Comparison of ENCODE assay signal across 1 fruit fly cellular context in genomic region chrX:4553999-4554398, dm6.
TF ChIP-seq lines count a peak whose summit lies in the region.

CG11444 (minus strand) TSS chrX:4554398.

TF ChIP-seq in whole organism, embryonic, 481 proteins besides CTCF, POLR2A, EP300 and RAD21 (continued from another document and continues in another):
- TF ChIP-seq CG11247 (GFP tag; IDR thresholded peaks at IDR 0.05; lab: Robert Waterston, UW) (peak; percentile 26; the same call in 1 of the 2 replicates), pzg (GFP tag; optimal IDR thresholded peaks at IDR 0.05; lab: Kevin White, UChicago) (peak; percentile 96), slp2 (GFP tag; optimal IDR thresholded peaks at IDR 0.05; lab: Kevin White, UChicago) (no peak), Chrac-16 (GFP tag; optimal IDR thresholded peaks at IDR 0.05; lab: Kevin White, UChicago) (peak; percentile 5), CG12391 (tag; optimal IDR thresholded peaks at IDR 0.05; lab: Kevin White, UChicago) (peak; percentile 47), CG8924 (tag; optimal IDR thresholded peaks at IDR 0.05; lab: Kevin White, UChicago) (peak; percentile 64), dati (GFP tag; IDR thresholded peaks at IDR 0.05; lab: Robert Waterston, UW) (no peak), CG2889 (GFP tag; IDR thresholded peaks at IDR 0.05; lab: Robert Waterston, UW) (no peak), Myb (GFP tag; optimal IDR thresholded peaks at IDR 0.05; lab: Kevin White, UChicago) (peak; percentile 72), Sox102F (GFP tag; optimal IDR thresholded peaks at IDR 0.05; lab: Kevin White, UChicago) (no peak), br (optimal IDR thresholded peaks at IDR 0.05; lab: Kevin White, UChicago) (no peak), sr (GFP tag; IDR thresholded peaks at IDR 0.05; lab: Robert Waterston, UW) (no peak), CG6654 (GFP tag; optimal IDR thresholded peaks at IDR 0.05; lab: Kevin White, UChicago) (no peak), Ets65A (GFP tag; lab: Kevin White, UChicago) (peak; percentile 92), ap (GFP tag; IDR thresholded peaks at IDR 0.05; lab: Robert Waterston, UW) (no peak), pfk (GFP tag; optimal IDR thresholded peaks at IDR 0.05; lab: Kevin White, UChicago) (peak; percentile 44), HmgD (GFP tag; optimal IDR thresholded peaks at IDR 0.05; lab: Kevin White, UChicago) (peak; percentile 67), CG18619 (GFP tag; optimal IDR thresholded peaks at IDR 0.05; lab: Kevin White, UChicago) (no peak), nmo (GFP tag; optimal IDR thresholded peaks at IDR 0.05; lab: Kevin White, UChicago) (peak; percentile 59), Fer3 (tag; optimal IDR thresholded peaks at IDR 0.05; lab: Kevin White, UChicago) (no peak), CG33213 (GFP tag; optimal IDR thresholded peaks at IDR 0.05; lab: Kevin White, UChicago) (peak; percentile 88), CG1603 (tag; optimal IDR thresholded peaks at IDR 0.05; lab: Kevin White, UChicago) (peak; percentile 84), gro (GFP tag; optimal IDR thresholded peaks at IDR 0.05; lab: Kevin White, UChicago) (peak; percentile 79), CG11085 (GFP tag; IDR thresholded peaks at IDR 0.05; lab: Robert Waterston, UW) (no peak), tap (tag; optimal IDR thresholded peaks at IDR 0.05; lab: Kevin White, UChicago) (no peak), CG1602 (GFP tag; optimal IDR thresholded peaks at IDR 0.05; lab: Kevin White, UChicago) (no peak), CG7786 (GFP tag; optimal IDR thresholded peaks at IDR 0.05; lab: Kevin White, UChicago) (peak; percentile 39), CG6765 (GFP tag; optimal IDR thresholded peaks at IDR 0.05; lab: Kevin White, UChicago) (no peak), caup (GFP tag; optimal IDR thresholded peaks at IDR 0.05; lab: Kevin White, UChicago; ENCODE audit: severe bottlenecking) (peak; percentile 49), Dbx (GFP tag; IDR thresholded peaks at IDR 0.05; lab: Robert Waterston, UW) (0 out of 3 replicates have a peak, but pooled peaks have one; percentile 58), fd3F (GFP tag; optimal IDR thresholded peaks at IDR 0.05; lab: Kevin White, UChicago) (no peak), CG32532 (GFP tag; IDR thresholded peaks at IDR 0.05; lab: Robert Waterston, UW) (peak; percentile 51), stwl (tag; optimal IDR thresholded peaks at IDR 0.05; lab: Kevin White, UChicago) (peak; percentile 76), Xbp1 (GFP tag; optimal IDR thresholded peaks at IDR 0.05; lab: Kevin White, UChicago) (peak; percentile 61), Hey (tag; optimal IDR thresholded peaks at IDR 0.05; lab: Kevin White, UChicago) (no peak), CG9876 (GFP tag; optimal IDR thresholded peaks at IDR 0.05; lab: Kevin White, UChicago) (peak; percentile 33), Stat92E (GFP tag; optimal IDR thresholded peaks at IDR 0.05; lab: Kevin White, UChicago) (peak in 1 of 3 experiments; percentile 24), NC2β (GFP tag; optimal IDR thresholded peaks at IDR 0.05; lab: Kevin White, UChicago) (peak; percentile 2), vnd (GFP tag; IDR thresholded peaks at IDR 0.05; lab: Robert Waterston, UW; ENCODE audit: partially characterized antibody) (no peak), prd (optimal IDR thresholded peaks at IDR 0.05; lab: Kevin White, UChicago) (no peak), prd (GFP tag; IDR thresholded peaks at IDR 0.05; lab: Robert Waterston, UW) (no peak), CG12219 (GFP tag; optimal IDR thresholded peaks at IDR 0.05; lab: Kevin White, UChicago) (no peak), CG1792 (GFP tag; optimal IDR thresholded peaks at IDR 0.05; lab: Kevin White, UChicago) (no peak), fu2 (GFP tag; optimal IDR thresholded peaks at IDR 0.05; lab: Kevin White, UChicago) (peak; percentile 42), HmgZ (tag; optimal IDR thresholded peaks at IDR 0.05; lab: Kevin White, UChicago) (peak; percentile 74), CG1529 (GFP tag; optimal IDR thresholded peaks at IDR 0.05; lab: Kevin White, UChicago) (no peak), Elba2 (GFP tag; optimal IDR thresholded peaks at IDR 0.05; lab: Kevin White, UChicago) (no peak), org-1 (GFP tag; optimal IDR thresholded peaks at IDR 0.05; lab: Kevin White, UChicago) (no peak), CG17361 (GFP tag; IDR thresholded peaks at IDR 0.05; lab: Robert Waterston, UW) (0 out of 3 replicates have a peak, but pooled peaks have one; percentile 15), Xrp1 (GFP tag; IDR thresholded peaks at IDR 0.05; lab: Robert Waterston, UW) (peak; percentile 47; the same call in 1 of the 2 replicates), CG11456 (GFP tag; IDR thresholded peaks at IDR 0.05; lab: Robert Waterston, UW) (0 out of 3 replicates have a peak, but pooled peaks have one; percentile 34), PHDP (tag; optimal IDR thresholded peaks at IDR 0.05; lab: Kevin White, UChicago) (peak; percentile 33), CG10979 (tag; optimal IDR thresholded peaks at IDR 0.05; lab: Kevin White, UChicago) (peak; percentile 23), Dek (tag; optimal IDR thresholded peaks at IDR 0.05; lab: Kevin White, UChicago) (peak; percentile 15), Fer1 (GFP tag; optimal IDR thresholded peaks at IDR 0.05; lab: Kevin White, UChicago) (peak; percentile 52), ems (GFP tag; optimal IDR thresholded peaks at IDR 0.05; lab: Kevin White, UChicago) (peak; percentile 48), CG13775 (GFP tag; optimal IDR thresholded peaks at IDR 0.05; lab: Kevin White, UChicago) (no peak), CG4360 (GFP tag; IDR thresholded peaks at IDR 0.05; lab: Robert Waterston, UW) (no peak), Mad (GFP tag; optimal IDR thresholded peaks at IDR 0.05; lab: Kevin White, UChicago) (peak; percentile 24), tup (GFP tag; optimal IDR thresholded peaks at IDR 0.05; lab: Kevin White, UChicago) (no peak), CG6791 (GFP tag; IDR thresholded peaks at IDR 0.05; lab: Robert Waterston, UW; ENCODE audit: partially characterized antibody) (no peak; the same call in 2 of the 3 replicates), disco-r (GFP tag; optimal IDR thresholded peaks at IDR 0.05; lab: Kevin White, UChicago) (no peak), Asciz (GFP tag; optimal IDR thresholded peaks at IDR 0.05; lab: Kevin White, UChicago) (no peak), grn (GFP tag; optimal IDR thresholded peaks at IDR 0.05; lab: Kevin White, UChicago) (peak; percentile 63), CG17359 (tag; optimal IDR thresholded peaks at IDR 0.05; lab: Kevin White, UChicago) (peak; percentile 27), CG13287 (GFP tag; IDR thresholded peaks at IDR 0.05; lab: Robert Waterston, UW; ENCODE audit: partially characterized antibody) (peak; percentile 66; the same call in 1 of the 2 replicates), Rx (GFP tag; IDR thresholded peaks at IDR 0.05; lab: Robert Waterston, UW) (no peak), CG14860 (GFP tag; IDR thresholded peaks at IDR 0.05; lab: Robert Waterston, UW; ENCODE audit: partially characterized antibody) (no peak), vfl (GFP tag; optimal IDR thresholded peaks at IDR 0.05; lab: Kevin White, UChicago) (peak; percentile 50), pb (GFP tag; optimal IDR thresholded peaks at IDR 0.05; lab: Kevin White, UChicago) (peak; percentile 3), Rfx (GFP tag; IDR thresholded peaks at IDR 0.05; lab: Robert Waterston, UW) (peak; percentile 70), cas (GFP tag; IDR thresholded peaks at IDR 0.05; lab: Robert Waterston, UW) (no peak), CG17829 (tag; optimal IDR thresholded peaks at IDR 0.05; lab: Kevin White, UChicago) (peak; percentile 39), CG2202 (tag; optimal IDR thresholded peaks at IDR 0.05; lab: Kevin White, UChicago) (no peak), insv (GFP tag; optimal IDR thresholded peaks at IDR 0.05; lab: Kevin White, UChicago) (peak in 1 of 2 experiments; percentile 22), MBD-R2 (GFP tag; IDR thresholded peaks at IDR 0.05; lab: Robert Waterston, UW) (peak; percentile 76), CG13296 (GFP tag; optimal IDR thresholded peaks at IDR 0.05; lab: Kevin White, UChicago) (no peak), chn (GFP tag; optimal IDR thresholded peaks at IDR 0.05; lab: Kevin White, UChicago) (no peak), CG4404 (GFP tag; IDR thresholded peaks at IDR 0.05; lab: Robert Waterston, UW) (no peak), CG31441 (GFP tag; IDR thresholded peaks at IDR 0.05; lab: Robert Waterston, UW) (0 out of 2 replicates have a peak, but pooled peaks have one; percentile 12), sug (tag; optimal IDR thresholded peaks at IDR 0.05; lab: Kevin White, UChicago) (peak; percentile 55), Atf-2 (GFP tag; optimal IDR thresholded peaks at IDR 0.05; lab: Kevin White, UChicago) (no peak), Dref (GFP tag; IDR thresholded peaks at IDR 0.05; lab: Robert Waterston, UW) (peak; percentile 47; the same call in 1 of the 2 replicates), crp (GFP tag; optimal IDR thresholded peaks at IDR 0.05; lab: Kevin White, UChicago) (no peak), sc (optimal IDR thresholded peaks at IDR 0.05; lab: Kevin White, UChicago) (no peak), sc (GFP tag; optimal IDR thresholded peaks at IDR 0.05; lab: Kevin White, UChicago) (no peak), dpn (GFP tag; optimal IDR thresholded peaks at IDR 0.05; lab: Kevin White, UChicago) (peak; percentile 56 to 69), CG31365 (tag; optimal IDR thresholded peaks at IDR 0.05; lab: Kevin White, UChicago) (no peak), Camta (GFP tag; optimal IDR thresholded peaks at IDR 0.05; lab: Kevin White, UChicago) (peak; percentile 11), CG32772 (GFP tag; IDR thresholded peaks at IDR 0.05; lab: Robert Waterston, UW) (peak; percentile 45), Sox100B (GFP tag; optimal IDR thresholded peaks at IDR 0.05; lab: Kevin White, UChicago) (no peak), Gsc (GFP tag; IDR thresholded peaks at IDR 0.05; lab: Robert Waterston, UW) (no peak), CG8944 (GFP tag; optimal IDR thresholded peaks at IDR 0.05; lab: Kevin White, UChicago) (peak; percentile 5), CG14050 (GFP tag; IDR thresholded peaks at IDR 0.05; lab: Robert Waterston, UW) (no peak), CG8765 (GFP tag; IDR thresholded peaks at IDR 0.05; lab: Robert Waterston, UW) (0 out of 2 replicates have a peak, but pooled peaks have one; percentile 23), gsb (GFP tag; IDR thresholded peaks at IDR 0.05; lab: Robert Waterston, UW) (no peak), phol (tag; optimal IDR thresholded peaks at IDR 0.05; lab: Kevin White, UChicago) (peak; percentile 31), CG34224 (GFP tag; IDR thresholded peaks at IDR 0.05; lab: Robert Waterston, UW; ENCODE audit: partially characterized antibody) (0 out of 3 replicates have a peak, but pooled peaks have one; percentile 9), CG3847 (GFP tag; IDR thresholded peaks at IDR 0.05; lab: Robert Waterston, UW) (peak; percentile 76), rib (GFP tag; IDR thresholded peaks at IDR 0.05; lab: Robert Waterston, UW) (peak; percentile 56), Nf-YC (tag; optimal IDR thresholded peaks at IDR 0.05; lab: Kevin White, UChicago) (peak; percentile 15), nerfin-1 (tag; optimal IDR thresholded peaks at IDR 0.05; lab: Kevin White, UChicago) (peak; percentile 33), ase (GFP tag; IDR thresholded peaks at IDR 0.05; lab: Robert Waterston, UW) (no peak), CG5953 (GFP tag; IDR thresholded peaks at IDR 0.05; lab: Robert Waterston, UW) (no peak), chm (GFP tag; IDR thresholded peaks at IDR 0.05; lab: Robert Waterston, UW) (peak; percentile 13; the same call in 1 of the 2 replicates), CG7963 (GFP tag; IDR thresholded peaks at IDR 0.05; lab: Robert Waterston, UW; ENCODE audit: partially characterized antibody) (no peak), gfzf (GFP tag; optimal IDR thresholded peaks at IDR 0.05; lab: Kevin White, UChicago) (peak; percentile 96), amos (GFP tag; IDR thresholded peaks at IDR 0.05; lab: Robert Waterston, UW; ENCODE audit: partially characterized antibody) (peak; percentile 10; the same call in 1 of the 2 replicates), her (GFP tag; optimal IDR thresholded peaks at IDR 0.05; lab: Kevin White, UChicago) (peak; percentile 50), crc (GFP tag; optimal IDR thresholded peaks at IDR 0.05; lab: Kevin White, UChicago) (no peak), bsh (GFP tag; optimal IDR thresholded peaks at IDR 0.05; lab: Kevin White, UChicago) (peak in 1 of 2 experiments; percentile 20), stc (GFP tag; IDR thresholded peaks at IDR 0.05; lab: Robert Waterston, UW) (no peak), CG3163 (GFP tag; optimal IDR thresholded peaks at IDR 0.05; lab: Kevin White, UChicago) (peak; percentile 37), CG10462 (GFP tag; optimal IDR thresholded peaks at IDR 0.05; lab: Kevin White, UChicago) (no peak), Hsf (GFP tag; optimal IDR thresholded peaks at IDR 0.05; lab: Kevin White, UChicago) (peak; percentile 53), CG4617 (GFP tag; optimal IDR thresholded peaks at IDR 0.05; lab: Kevin White, UChicago; ENCODE audit: borderline replicate concordance) (peak; percentile 76), sens-2 (GFP tag; IDR thresholded peaks at IDR 0.05; lab: Robert Waterston, UW) (no peak), Hmx (GFP tag; optimal IDR thresholded peaks at IDR 0.05; lab: Kevin White, UChicago) (no peak), ro (GFP tag; IDR thresholded peaks at IDR 0.05; lab: Robert Waterston, UW) (no peak), CG15073 (GFP tag; optimal IDR thresholded peaks at IDR 0.05; lab: Kevin White, UChicago) (no peak), ewg (GFP tag; optimal IDR thresholded peaks at IDR 0.05; lab: Kevin White, UChicago) (no peak), CG17186 (GFP tag; optimal IDR thresholded peaks at IDR 0.05; lab: Kevin White, UChicago) (peak; percentile 45), row (GFP tag; IDR thresholded peaks at IDR 0.05; lab: Robert Waterston, UW) (peak; percentile 28; the same call in 1 of the 3 replicates), scrt (GFP tag; optimal IDR thresholded peaks at IDR 0.05; lab: Kevin White, UChicago) (no peak), CG10431 (GFP tag; optimal IDR thresholded peaks at IDR 0.05; lab: Kevin White, UChicago) (no peak), CG15601 (tag; optimal IDR thresholded peaks at IDR 0.05; lab: Kevin White, UChicago) (peak; percentile 36), Spps (tag; optimal IDR thresholded peaks at IDR 0.05; lab: Kevin White, UChicago) (no peak), Taf1 (GFP tag; IDR thresholded peaks at IDR 0.05; lab: Robert Waterston, UW) (no peak), CG12942 (GFP tag; optimal IDR thresholded peaks at IDR 0.05; lab: Kevin White, UChicago) (no peak), pros (GFP tag; optimal IDR thresholded peaks at IDR 0.05; lab: Kevin White, UChicago) (no peak), CG1647 (GFP tag; optimal IDR thresholded peaks at IDR 0.05; lab: Kevin White, UChicago) (peak; percentile 26), CG17568 (GFP tag; optimal IDR thresholded peaks at IDR 0.05; lab: Kevin White, UChicago) (no peak)
